Worm (Caenorhabditis elegans) whole organism, L4 larva: Measurements from ENCODE around the gene T02C1.1.

Source experiments
- F49E8.2 ChIP-seq: sonication (generic microtip); optimal IDR thresholded peaks from 2 replicates; lab custom pipeline; 2016; ENCODE audit warnings: missing compliant biosample characterization, mild to moderate bottlenecking, missing genetic modification characterization, borderline replicate concordance
- egl-27 ChIP-seq: sonication (generic microtip); optimal IDR thresholded peaks from 3 replicates; lab custom pipeline; 2017; ENCODE audit warnings: missing biosample characterization, missing genetic modification reagents, missing genetic modification characterization
- mxl-2 ChIP-seq: fragments of 200-800 bp; sonication (Bioruptor generic); conservative IDR thresholded peaks from 2 replicates; pipeline ENCODE4 v1.3.6; 2022; ENCODE audit warnings: missing genetic modification reagents, missing genetic modification characterization, missing compliant biosample characterization
- unc-39 ChIP-seq: sonication (generic microtip); optimal IDR thresholded peaks from 2 replicates; lab custom pipeline; 2017; ENCODE audit warnings: missing biosample characterization, missing genetic modification characterization

- TF ChIP-seq egl-27 (tag; lab: Kevin White, UChicago), result no peak
- no peak for TF ChIP-seq unc-39 (tag; lab: Kevin White, UChicago)
- no peak for TF ChIP-seq F49E8.2 (tag; lab: Kevin White, UChicago)
- TF ChIP-seq mxl-2 (GFP tag; lab: Robert Waterston, UW), result no peak
Measured at ce11 chrIII:9281480-9281879, 34.2 kb downstream of the T02C1.1 start, which contains the start of gene fozi-1.
